Fruit fly (Drosophila melanogaster) whole organism, embryonic: ENCODE data around the gene Ir93a.

Source experiments
- Atf3 ChIP-seq: fragments of 200-800 bp; sonication (Bioruptor generic); optimal IDR thresholded peaks from 3 replicates; lab custom pipeline; 2016; ENCODE audit warnings: missing biosample characterization, missing genetic modification characterization
- B-H2 ChIP-seq: fragments of 200-800 bp; sonication (Bioruptor generic); optimal IDR thresholded peaks from 2 replicates; lab custom pipeline; 2018; ENCODE audit warnings: missing biosample characterization, mild to moderate bottlenecking, missing genetic modification characterization
- Bdp1 ChIP-seq: fragments of 200-800 bp; sonication (Bioruptor generic); optimal IDR thresholded peaks from 3 replicates; lab custom pipeline; 2016; ENCODE audit warnings: missing biosample characterization, missing genetic modification characterization
- Bgb ChIP-seq: fragments of 200-800 bp; sonication (Bioruptor generic); IDR thresholded peaks from 2 replicates; pipeline ENCODE4 v1.3.6; 2022; ENCODE audit warnings: missing biosample characterization, missing genetic modification characterization; ENCODE audit not compliant: partially characterized antibody
- CG10209 ChIP-seq: fragments of 200-800 bp; sonication (Bioruptor generic); optimal IDR thresholded peaks from 3 replicates; lab custom pipeline; 2017; ENCODE audit warnings: missing biosample characterization, mild to moderate bottlenecking, missing genetic modification characterization, missing genetic modification reagents
- CG10543 ChIP-seq: fragments of 200-800 bp; sonication (Bioruptor generic); optimal IDR thresholded peaks from 3 replicates; lab custom pipeline; 2017; ENCODE audit warnings: missing biosample characterization, mild to moderate bottlenecking, missing genetic modification characterization, moderate library complexity
- CG13287 ChIP-seq: fragments of 200-800 bp; sonication (Bioruptor generic); IDR thresholded peaks from 2 replicates; pipeline ENCODE4 v1.3.6; 2022; ENCODE audit warnings: missing biosample characterization, missing genetic modification characterization; ENCODE audit not compliant: partially characterized antibody
- CG15011 ChIP-seq: fragments of 200-800 bp; sonication (Bioruptor generic); optimal IDR thresholded peaks from 3 replicates; lab custom pipeline; 2018; ENCODE audit warnings: missing biosample characterization, mild to moderate bottlenecking, missing genetic modification characterization
- CG15601 ChIP-seq: fragments of 200-800 bp; sonication (Bioruptor generic); optimal IDR thresholded peaks from 3 replicates; lab custom pipeline; 2019; ENCODE audit warnings: missing biosample characterization, mild to moderate bottlenecking, missing genetic modification characterization, moderate library complexity
- CG16813 ChIP-seq: fragments of 200-800 bp; sonication (Bioruptor generic); IDR thresholded peaks from 3 replicates; pipeline ENCODE4 v1.3.6; 2022; ENCODE audit warnings: missing biosample characterization, missing genetic modification characterization; ENCODE audit not compliant: partially characterized antibody
- CG1832 ChIP-seq: fragments of 200-800 bp; sonication (Bioruptor generic); optimal IDR thresholded peaks from 2 replicates; lab custom pipeline; 2017; ENCODE audit warnings: missing biosample characterization, mild to moderate bottlenecking, missing genetic modification characterization, inconsistent platforms
- CG18476 ChIP-seq: fragments of 200-800 bp; sonication (Bioruptor generic); optimal IDR thresholded peaks from 2 replicates; lab custom pipeline; 2016; ENCODE audit warnings: missing biosample characterization, mild to moderate bottlenecking, missing genetic modification characterization
- CG2129 ChIP-seq: fragments of 200-800 bp; sonication (Bioruptor generic); IDR thresholded peaks from 2 replicates; pipeline ENCODE4 v1.3.6; 2022; ENCODE audit warnings: missing biosample characterization, missing genetic modification characterization; ENCODE audit not compliant: partially characterized antibody
- CG31365 ChIP-seq: fragments of 200-800 bp; sonication (Bioruptor generic); optimal IDR thresholded peaks from 2 replicates; lab custom pipeline; 2018; ENCODE audit warnings: missing biosample characterization, mild to moderate bottlenecking, missing genetic modification characterization
- CG33213 ChIP-seq: fragments of 200-800 bp; sonication (Bioruptor generic); optimal IDR thresholded peaks from 3 replicates; lab custom pipeline; 2016; ENCODE audit warnings: missing biosample characterization, missing genetic modification characterization
- CG3847 ChIP-seq: fragments of 200-800 bp; sonication (Bioruptor generic); IDR thresholded peaks from 2 replicates; pipeline ENCODE4 v1.3.6; 2022; ENCODE audit warnings: missing biosample characterization, missing genetic modification characterization
- CG3995 ChIP-seq: fragments of 200-800 bp; sonication (Bioruptor generic); optimal IDR thresholded peaks from 3 replicates; lab custom pipeline; 2016; ENCODE audit warnings: missing biosample characterization, missing genetic modification characterization
- CG6791 ChIP-seq: fragments of 200-800 bp; sonication (Bioruptor generic); IDR thresholded peaks from 3 replicates; pipeline ENCODE4 v1.3.6; 2022; ENCODE audit warnings: missing biosample characterization, missing genetic modification characterization; ENCODE audit not compliant: partially characterized antibody
- CG8478 ChIP-seq: fragments of >200 bp; optimal IDR thresholded peaks from 2 replicates; lab custom pipeline; 2018
- CTCF ChIP-seq: fragments of 200-800 bp; sonication (Bioruptor generic); optimal IDR thresholded peaks from 2 replicates; lab custom pipeline; 2017; ENCODE audit warnings: missing biosample characterization, mild to moderate bottlenecking, missing genetic modification characterization, moderate library complexity
- Dip2 ChIP-seq: fragments of 200-800 bp; sonication (Bioruptor generic); IDR thresholded peaks from 2 replicates; pipeline ENCODE4 v1.3.6; 2022; ENCODE audit warnings: missing biosample characterization, missing genetic modification characterization
- HLH54F ChIP-seq: fragments of 200-800 bp; sonication (Bioruptor generic); optimal IDR thresholded peaks from 3 replicates; lab custom pipeline; 2016; ENCODE audit warnings: missing biosample characterization, missing genetic modification characterization
- Hr51 ChIP-seq, 2 experiments: fragments of 200-800 bp; sonication (Bioruptor generic); optimal IDR thresholded peaks; 2 replicates in 1 of 2; 3 replicates in 1 of 2; lab custom pipeline; 2016 to 2018; ENCODE audit warnings: missing biosample characterization in 2 of 2, missing genetic modification characterization in 2 of 2, mild to moderate bottlenecking in 1 of 2, moderate library complexity in 1 of 2
- Hsf ChIP-seq: fragments of 200-800 bp; sonication (Bioruptor generic); optimal IDR thresholded peaks from 3 replicates; lab custom pipeline; 2016; ENCODE audit warnings: missing biosample characterization, missing genetic modification characterization
- Med ChIP-seq: fragments of 200-800 bp; sonication (Bioruptor generic); peaks from one replicate; lab custom pipeline; 2016; ENCODE audit warnings: missing biosample characterization, missing genetic modification characterization, mild to moderate bottlenecking, inconsistent platforms, moderate library complexity
- Mes4 ChIP-seq: fragments of 200-800 bp; sonication (Bioruptor generic); optimal IDR thresholded peaks from 2 replicates; lab custom pipeline; 2016; ENCODE audit warnings: missing biosample characterization, missing genetic modification characterization
- NK7.1 ChIP-seq: fragments of 200-800 bp; sonication (Bioruptor generic); optimal IDR thresholded peaks from 3 replicates; lab custom pipeline; 2016; ENCODE audit warnings: missing biosample characterization, missing genetic modification characterization
- Spps ChIP-seq: fragments of 200-800 bp; sonication (Bioruptor generic); optimal IDR thresholded peaks from 2 replicates; lab custom pipeline; 2018; ENCODE audit warnings: missing biosample characterization, mild to moderate bottlenecking, missing genetic modification characterization
- Stat92E ChIP-seq, 3 experiments: fragments of >200 bp in 2 of 3; fragments of 200-800 bp in 1 of 3; sonication (Bioruptor generic) in 1 of 3; optimal IDR thresholded peaks; 2 replicates each; lab custom pipeline; 2017 to 2019; ENCODE audit warnings: missing biosample characterization in 3 of 3, missing genetic modification characterization in 3 of 3, mild to moderate bottlenecking in 1 of 3, moderate library complexity in 1 of 3
- dpn ChIP-seq, 2 experiments: fragments of 200-800 bp; sonication (Bioruptor generic); optimal IDR thresholded peaks; 3 replicates each; lab custom pipeline; 2016; ENCODE audit warnings: missing biosample characterization in 2 of 2, missing genetic modification characterization in 2 of 2
- fu2 ChIP-seq: fragments of 200-800 bp; sonication (Bioruptor generic); optimal IDR thresholded peaks from 2 replicates; lab custom pipeline; 2016; ENCODE audit warnings: missing biosample characterization, missing genetic modification characterization
- gfzf ChIP-seq: fragments of 200-800 bp; sonication (Bioruptor generic); optimal IDR thresholded peaks from 2 replicates; lab custom pipeline; 2016; ENCODE audit warnings: missing biosample characterization, mild to moderate bottlenecking, missing genetic modification characterization, moderate library complexity
- knrl ChIP-seq: fragments of 200-800 bp; sonication (Bioruptor generic); IDR thresholded peaks from 3 replicates; pipeline ENCODE4 v1.3.6; 2022; ENCODE audit warnings: missing biosample characterization, missing genetic modification characterization; ENCODE audit not compliant: partially characterized antibody
- lola ChIP-seq, 3 experiments: fragments of >200 bp in 2 of 3; fragments of 200-800 bp in 1 of 3; sonication (Bioruptor generic) in 1 of 3; optimal IDR thresholded peaks; 2 replicates each; lab custom pipeline; 2017 to 2019; ENCODE audit warnings: missing biosample characterization in 3 of 3, missing genetic modification characterization in 3 of 3, mild to moderate bottlenecking in 1 of 3, moderate library complexity in 1 of 3
- pb ChIP-seq: fragments of 200-800 bp; sonication (Bioruptor generic); optimal IDR thresholded peaks from 3 replicates; lab custom pipeline; 2016; ENCODE audit warnings: missing biosample characterization, missing genetic modification characterization
- phol ChIP-seq: fragments of 200-800 bp; sonication (Bioruptor generic); optimal IDR thresholded peaks from 3 replicates; lab custom pipeline; 2018; ENCODE audit warnings: missing biosample characterization, mild to moderate bottlenecking, missing genetic modification characterization, moderate library complexity
- pros ChIP-seq: fragments of 200-800 bp; sonication (Bioruptor generic); optimal IDR thresholded peaks from 3 replicates; lab custom pipeline; 2019; ENCODE audit warnings: missing biosample characterization, mild to moderate bottlenecking, missing genetic modification characterization, moderate library complexity
- salm ChIP-seq: fragments of 200-800 bp; sonication (Bioruptor generic); optimal IDR thresholded peaks from 2 replicates; lab custom pipeline; 2018; ENCODE audit warnings: missing biosample characterization, mild to moderate bottlenecking, missing genetic modification characterization
- sens ChIP-seq: fragments of 200-800 bp; sonication (Bioruptor generic); peaks from one replicate; lab custom pipeline; 2016; ENCODE audit warnings: missing biosample characterization, missing genetic modification characterization
- slbo ChIP-seq: fragments of 200-800 bp; sonication (Bioruptor generic); IDR thresholded peaks from 2 replicates; pipeline ENCODE4 v1.3.6; 2022; ENCODE audit warnings: missing biosample characterization, missing genetic modification characterization
- ssp ChIP-seq: fragments of 200-800 bp; sonication (Bioruptor generic); IDR thresholded peaks from 2 replicates; pipeline ENCODE4 v1.3.6; 2022; ENCODE audit warnings: missing biosample characterization, missing genetic modification characterization
- toy ChIP-seq: fragments of 200-800 bp; sonication (Bioruptor generic); IDR thresholded peaks from 2 replicates; pipeline ENCODE4 v1.3.6; 2022; ENCODE audit warnings: missing biosample characterization, missing genetic modification characterization
- vvl ChIP-seq: fragments of 200-800 bp; sonication (Bioruptor generic); IDR thresholded peaks from 2 replicates; pipeline ENCODE4 v1.3.6; 2022; ENCODE audit warnings: missing biosample characterization, missing genetic modification characterization

Ir93a gene

DNA sequence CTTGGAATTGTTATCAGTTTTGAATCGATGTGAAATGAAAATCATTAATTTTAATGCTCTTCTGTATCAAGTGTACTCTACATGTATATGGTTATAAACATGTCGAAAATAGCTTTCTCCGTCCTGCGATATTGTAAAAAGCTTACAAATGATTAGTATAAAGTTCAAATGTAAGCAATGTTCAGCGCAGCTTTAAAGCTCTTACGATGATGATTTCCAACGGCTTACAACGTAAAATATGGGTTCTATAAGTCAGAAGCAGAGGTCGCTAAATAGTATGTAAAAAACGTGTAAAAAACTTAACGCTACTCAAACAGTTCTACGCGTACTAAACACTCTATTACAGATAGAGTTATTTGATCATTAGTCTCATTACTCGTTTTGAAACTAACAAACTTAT is 48.9 kb upstream of the Ir93a start (continued):
- TF ChIP-seq CG6791 (GFP tag; lab: Robert Waterston, UW) (no peak), Dip2 (GFP tag; lab: Robert Waterston, UW) (peak; percentile 94), Med (peak; percentile 89), dpn (GFP tag; optimal IDR thresholded peaks at IDR 0.05; lab: Kevin White, UChicago) (peak in 1 of 2 experiments; percentile 13), fu2 (no peak), CG3847 (GFP tag; lab: Robert Waterston, UW) (peak; percentile 4; the same call in 1 of the 2 replicates), Atf3 (GFP tag; lab: Kevin White, UChicago) (no peak), phol (tag; lab: Kevin White, UChicago) (no peak), Hr51 (GFP tag; optimal IDR thresholded peaks at IDR 0.05; lab: Kevin White, UChicago) (no peak), CG16813 (GFP tag; lab: Robert Waterston, UW) (peak; percentile 54; the same call in 1 of the 3 replicates), pros (no peak), CG33213 (GFP tag; lab: Kevin White, UChicago) (peak; percentile 34), Bdp1 (GFP tag; lab: Kevin White, UChicago) (peak; percentile 52), slbo (GFP tag; lab: Robert Waterston, UW) (peak; percentile 35; the same call in 1 of the 2 replicates), CG13287 (GFP tag; lab: Robert Waterston, UW) (peak; percentile 51; the same call in 1 of the 2 replicates), knrl (GFP tag; lab: Robert Waterston, UW) (peak; percentile 73), gfzf (GFP tag; lab: Kevin White, UChicago) (no peak), B-H2 (GFP tag; lab: Kevin White, UChicago) (no peak), CG10209 (GFP tag; lab: Kevin White, UChicago) (no peak), HLH54F (GFP tag; lab: Kevin White, UChicago) (peak; percentile 3), vvl (no peak), toy (GFP tag; lab: Robert Waterston, UW) (no peak), Stat92E (GFP tag; optimal IDR thresholded peaks at IDR 0.05; lab: Kevin White, UChicago) (no peak), CG3995 (GFP tag; lab: Kevin White, UChicago) (no peak), sens (GFP tag; lab: Kevin White, UChicago) (peak; percentile 16), NK7.1 (GFP tag; lab: Kevin White, UChicago) (no peak), CG2129 (GFP tag; lab: Robert Waterston, UW) (no peak), CG31365 (tag; lab: Kevin White, UChicago) (no peak), Hsf (GFP tag; lab: Kevin White, UChicago) (no peak), lola (GFP tag; optimal IDR thresholded peaks at IDR 0.05; lab: Kevin White, UChicago) (no peak), Spps (tag; lab: Kevin White, UChicago) (no peak), CG8478 (lab: Kevin White, UChicago) (peak; percentile 34), CG15011 (GFP tag; lab: Kevin White, UChicago) (no peak), Bgb (GFP tag; lab: Robert Waterston, UW) (peak; percentile 88), CG1832 (GFP tag; lab: Kevin White, UChicago) (no peak), ssp (GFP tag; lab: Robert Waterston, UW) (no peak)

DNA sequence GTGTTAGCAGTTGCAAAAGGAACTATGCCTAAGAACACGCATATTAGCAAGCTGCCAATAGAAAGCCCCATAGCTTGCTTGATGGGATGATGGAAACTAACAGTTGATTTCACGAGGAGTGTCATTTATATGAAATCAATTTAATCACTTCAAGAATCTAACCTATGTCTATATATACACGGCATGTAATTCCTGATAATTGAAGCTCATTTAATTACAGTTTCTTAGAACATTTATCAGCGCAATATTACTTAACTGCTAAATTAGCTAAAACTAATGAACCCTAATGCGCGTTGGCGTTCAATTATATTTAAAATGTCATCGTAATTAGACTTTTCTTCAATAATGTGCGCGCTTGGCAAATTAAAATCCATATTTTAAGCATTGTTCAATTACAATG is 45.7 kb upstream of the Ir93a start, which contains the start of gene TotX:
Gene TotX, minus strand, starts transcription at position 101 of the 400 bp plus-strand sequence.
- TF ChIP-seq CG18476 (GFP tag; lab: Kevin White, UChicago) (no peak), CG10543 (GFP tag; lab: Kevin White, UChicago) (no peak), Mes4 (GFP tag; lab: Kevin White, UChicago) (no peak), CG15601 (tag; lab: Kevin White, UChicago) (no peak), salm (tag; lab: Kevin White, UChicago) (no peak), pb (no peak), CTCF (no peak)
